Fruit fly (Drosophila melanogaster): ENCODE data around the gene wac.

Gene wac

DNA sequence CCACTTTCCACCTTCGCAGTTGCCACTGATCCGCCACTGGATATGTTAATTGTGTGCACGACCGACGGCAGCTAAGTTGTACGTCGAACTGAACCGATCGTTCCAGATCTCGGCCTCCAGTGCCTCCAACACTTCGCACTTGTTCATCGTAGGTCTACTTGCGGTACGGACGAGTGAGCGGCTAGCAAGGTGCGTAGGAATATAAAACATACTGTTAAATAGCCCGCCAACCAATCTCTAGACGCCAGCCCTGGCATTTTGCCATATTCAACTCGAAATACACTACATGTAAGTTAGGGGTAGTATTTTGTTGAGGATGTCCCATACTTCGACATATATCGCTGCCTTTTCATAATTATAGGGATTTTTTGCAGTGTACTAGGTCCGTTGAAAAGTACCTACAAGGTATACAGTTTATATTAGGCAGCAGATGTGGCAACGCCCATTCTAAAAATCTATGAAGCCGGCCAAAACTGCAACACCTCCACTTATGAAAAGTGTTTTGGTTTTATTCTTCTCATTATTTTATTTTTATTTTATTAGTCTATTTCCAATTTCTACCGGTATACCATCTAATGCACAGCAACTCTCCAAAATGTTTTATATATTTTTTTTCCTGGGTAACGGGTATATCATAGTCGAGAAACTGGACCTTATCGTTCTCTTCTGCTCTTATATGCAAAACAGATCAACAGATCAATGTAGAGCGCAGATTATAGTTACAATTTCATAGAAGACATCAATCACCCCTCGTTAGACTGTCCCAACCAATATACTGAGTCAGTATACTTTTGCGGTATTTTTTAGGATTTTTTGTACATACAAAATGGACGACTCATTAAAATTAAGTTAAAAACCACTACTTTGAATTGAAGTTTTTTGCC is 34.7 kb upstream of the wac start, which contains the start of the genes pyx and CG33229 (continued):
- TF ChIP-seq Lhr (GFP tag; optimal IDR thresholded peaks at IDR 0.05): peak; percentile 31
- no peak for TF ChIP-seq z (GFP tag; IDR thresholded peaks at IDR 0.05)
- peak; percentile 43 for TF ChIP-seq CG3995 (GFP tag; optimal IDR thresholded peaks at IDR 0.05)
- peak; percentile 66 for TF ChIP-seq CG8089 (GFP tag; optimal IDR thresholded peaks at IDR 0.05)
- TF ChIP-seq esg (GFP tag; conservative IDR thresholded peaks at IDR 0.05): peak; percentile 77; the same call in 1 of the 2 replicates
- TF ChIP-seq Dp (GFP tag; optimal IDR thresholded peaks at IDR 0.05): peak; percentile 91
- peak; percentile 85 for TF ChIP-seq CG1233 (GFP tag; optimal IDR thresholded peaks at IDR 0.05)
- peak; percentile 100 for TF ChIP-seq CG18476 (GFP tag; optimal IDR thresholded peaks at IDR 0.05)
- peak; percentile 81 for TF ChIP-seq fd3F (GFP tag; optimal IDR thresholded peaks at IDR 0.05)
- TF ChIP-seq CG6813 (GFP tag; optimal IDR thresholded peaks at IDR 0.05): peak; percentile 68
- peak; percentile 44 for TF ChIP-seq Hey (tag; optimal IDR thresholded peaks at IDR 0.05)
- peak; percentile 84 for TF ChIP-seq CG10543 (GFP tag; optimal IDR thresholded peaks at IDR 0.05)
- TF ChIP-seq Poxn (GFP tag; IDR thresholded peaks at IDR 0.05): peak; percentile 40; the same call in 1 of the 2 replicates
- TF ChIP-seq grau (tag; optimal IDR thresholded peaks at IDR 0.05): peak; percentile 89
- TF ChIP-seq ssp (GFP tag; IDR thresholded peaks at IDR 0.05): peak; percentile 80
- TF ChIP-seq CG8290 (GFP tag; optimal IDR thresholded peaks at IDR 0.05): peak; percentile 76
- peak in 1 of 2 experiments; percentile 90 for TF ChIP-seq CG8290 (tag; optimal IDR thresholded peaks at IDR 0.05)
- no peak for TF ChIP-seq MESR4 (GFP tag; optimal IDR thresholded peaks at IDR 0.05)
- no peak for TF ChIP-seq lbe (GFP tag; optimal IDR thresholded peaks at IDR 0.05)
- TF ChIP-seq kni (GFP tag; optimal IDR thresholded peaks at IDR 0.05): peak; percentile 29
- peak; percentile 83 for TF ChIP-seq Gug (GFP tag; IDR thresholded peaks at IDR 0.05)
- TF ChIP-seq CG2875 (GFP tag; optimal IDR thresholded peaks at IDR 0.05): peak; percentile 33
- peak; percentile 87 for TF ChIP-seq CG9215 (GFP tag; IDR thresholded peaks at IDR 0.05)
- TF ChIP-seq CG4617 (GFP tag; optimal IDR thresholded peaks at IDR 0.05; ENCODE audit: borderline replicate concordance): peak; percentile 63
- peak in 1 of 2 experiments; percentile 40 for TF ChIP-seq Hr78 (GFP tag; optimal IDR thresholded peaks at IDR 0.05)
- TF ChIP-seq CG18262 (tag; optimal IDR thresholded peaks at IDR 0.05): peak; percentile 84
- peak; percentile 57 for TF ChIP-seq Side (GFP tag; optimal IDR thresholded peaks at IDR 0.05)
- TF ChIP-seq CG9437 (GFP tag; optimal IDR thresholded peaks at IDR 0.05): peak; percentile 83
- TF ChIP-seq CG12219 (GFP tag; optimal IDR thresholded peaks at IDR 0.05): peak; percentile 61
- TF ChIP-seq slp2 (GFP tag; optimal IDR thresholded peaks at IDR 0.05): peak; percentile 69
- TF ChIP-seq CG15011 (GFP tag; optimal IDR thresholded peaks at IDR 0.05): peak; percentile 57
- TF ChIP-seq unc-4 (GFP tag; IDR thresholded peaks at IDR 0.05; ENCODE audit: partially characterized antibody): 0 out of 2 replicates have a peak, but pooled peaks have one; percentile 27
- TF ChIP-seq CG13775 (GFP tag; optimal IDR thresholded peaks at IDR 0.05): peak; percentile 90
- TF ChIP-seq Atf6 (GFP tag; IDR thresholded peaks at IDR 0.05): peak; percentile 75
- peak; percentile 2 for TF ChIP-seq stwl (tag; optimal IDR thresholded peaks at IDR 0.05)
- TF ChIP-seq slou (GFP tag; optimal IDR thresholded peaks at IDR 0.05): peak; percentile 76
- peak; percentile 77 for TF ChIP-seq gfzf (GFP tag; optimal IDR thresholded peaks at IDR 0.05)
- peak; percentile 56 for TF ChIP-seq HmgZ (tag; optimal IDR thresholded peaks at IDR 0.05)
- TF ChIP-seq E2f2 (GFP tag; IDR thresholded peaks at IDR 0.05): peak; percentile 93
- TF ChIP-seq CG4360 (GFP tag; IDR thresholded peaks at IDR 0.05): no peak
- peak; percentile 94 for TF ChIP-seq HLH54F (GFP tag; optimal IDR thresholded peaks at IDR 0.05)
- TF ChIP-seq Pdp1 (GFP tag; optimal IDR thresholded peaks at IDR 0.05): peak; percentile 67 to 85
- peak; percentile 20 for TF ChIP-seq CG9797 (GFP tag; optimal IDR thresholded peaks at IDR 0.05)
- peak; percentile 77 for TF ChIP-seq CG8359 (GFP tag; optimal IDR thresholded peaks at IDR 0.05; ENCODE audit: borderline replicate concordance)
- peak; percentile 50 for TF ChIP-seq CG17612 (GFP tag; IDR thresholded peaks at IDR 0.05)
- TF ChIP-seq gem (tag; optimal IDR thresholded peaks at IDR 0.05): peak; percentile 91
- peak; percentile 87 for TF ChIP-seq Hr3 (GFP tag; optimal IDR thresholded peaks at IDR 0.05)

Data from whole organism, embryonic.